Worm (Caenorhabditis elegans) whole organism, L3 larva: Measurements from ENCODE around the gene plk-1.

Experiments
- fkh-10 ChIP-seq: sonication (generic microtip); optimal IDR thresholded peaks from 2 replicates; lab custom pipeline; 2017; ENCODE audit warnings: missing biosample characterization, missing genetic modification reagents, missing genetic modification characterization
- jun-1 ChIP-seq: fragments of 150-350 bp; optimal IDR thresholded peaks from 2 replicates; lab custom pipeline; 2014; ENCODE audit warnings: missing biosample characterization, missing genetic modification reagents, missing genetic modification characterization
- lin-39 ChIP-seq: fragments of 150-350 bp; optimal IDR thresholded peaks from 2 replicates; lab custom pipeline; 2018; ENCODE audit warnings: missing biosample characterization, missing genetic modification reagents, missing genetic modification characterization
- lsy-12 ChIP-seq: sonication (generic microtip); optimal IDR thresholded peaks from 2 replicates; lab custom pipeline; 2016; ENCODE audit warnings: mild to moderate bottlenecking, missing genetic modification characterization, missing compliant biosample characterization
- mdl-1 ChIP-seq: fragments of 150-350 bp; optimal IDR thresholded peaks from 2 replicates; lab custom pipeline; 2014; ENCODE audit warnings: missing biosample characterization, missing genetic modification characterization
- mml-1 ChIP-seq: fragments of 150-350 bp; sonication (generic microtip); optimal IDR thresholded peaks from 3 replicates; lab custom pipeline; 2014; ENCODE audit warnings: missing biosample characterization, missing genetic modification characterization
- nhr-23 ChIP-seq: fragments of 150-350 bp; optimal IDR thresholded peaks from 2 replicates; lab custom pipeline; 2014; ENCODE audit warnings: missing biosample characterization, missing genetic modification reagents, missing genetic modification characterization
- nhr-28 ChIP-seq: fragments of 150-350 bp; optimal IDR thresholded peaks from 2 replicates; lab custom pipeline; 2014; ENCODE audit warnings: missing biosample characterization, missing genetic modification characterization
- unc-39 ChIP-seq: sonication (generic microtip); optimal IDR thresholded peaks from 4 replicates; lab custom pipeline; 2017; ENCODE audit warnings: missing biosample characterization, missing genetic modification characterization
- unc-62 ChIP-seq: fragments of 150-350 bp; sonication (generic microtip); optimal IDR thresholded peaks from 4 replicates; lab custom pipeline; 2014; ENCODE audit warnings: missing biosample characterization, missing genetic modification reagents, missing genetic modification characterization
- ztf-4 ChIP-seq: fragments of 150-350 bp; optimal IDR thresholded peaks from 2 replicates; lab custom pipeline; 2014; ENCODE audit warnings: missing biosample characterization, missing genetic modification characterization

plk-1 gene

DNA sequence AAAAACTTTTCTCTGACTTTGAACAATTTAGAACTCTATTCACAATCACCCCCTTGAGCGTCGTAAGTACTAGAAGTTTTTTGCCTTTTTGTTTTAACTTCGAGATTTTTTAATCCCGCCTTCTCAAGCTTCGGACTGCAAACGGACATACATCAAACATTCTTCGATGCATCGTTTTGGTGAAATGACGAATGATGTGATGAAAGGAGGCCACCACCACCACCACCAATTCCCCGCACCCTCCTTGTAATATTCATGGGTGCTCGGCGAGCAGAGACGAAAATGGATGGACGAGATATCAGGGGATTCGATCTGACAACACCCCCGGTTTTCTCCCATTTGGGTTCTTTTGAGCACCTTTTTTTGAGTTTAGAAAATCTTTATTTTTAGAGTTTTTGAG lies 44.8 kb downstream of the plk-1 start:
- TF ChIP-seq ztf-4: no peak
- no peak for TF ChIP-seq mdl-1
- TF ChIP-seq nhr-23 (tag; lab: Kevin White, UChicago): no peak
- TF ChIP-seq nhr-28 (tag; lab: Kevin White, UChicago): no peak
- no peak for TF ChIP-seq fkh-10
- no peak for TF ChIP-seq unc-62 (GFP tag; lab: Kevin White, UChicago)
- TF ChIP-seq unc-39: no peak
- TF ChIP-seq lin-39 (tag; lab: Kevin White, UChicago): peak; percentile 49
- TF ChIP-seq lsy-12 (tag; lab: Kevin White, UChicago): no peak

DNA sequence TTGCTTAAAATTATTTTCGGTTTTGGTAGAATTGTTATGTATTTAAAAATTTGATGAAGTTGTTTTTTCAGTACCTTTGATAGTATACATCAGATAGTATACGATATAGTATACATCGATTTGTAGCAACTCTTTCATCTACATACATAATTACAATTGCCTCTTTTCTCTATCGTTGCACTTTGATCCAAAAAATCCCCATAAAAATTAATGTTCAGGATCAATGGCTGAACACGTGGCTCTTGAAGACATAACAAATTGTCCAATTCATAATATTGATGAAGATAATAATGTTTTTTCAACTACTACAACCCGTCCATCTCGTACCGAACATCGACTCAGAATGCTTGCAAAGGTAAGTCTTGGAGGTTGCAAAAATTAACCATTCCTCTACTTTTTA lies 47.6 kb downstream of the plk-1 start, which contains the start of gene D2007.2:
D2007.2 (plus strand) TSS at position 213 of the 400 bp plus-strand sequence.
- no peak for TF ChIP-seq mml-1 (tag; lab: Kevin White, UChicago)
- no peak for TF ChIP-seq jun-1 (tag; lab: Kevin White, UChicago)
- TF ChIP-seq unc-62 (GFP tag; lab: Kevin White, UChicago): no peak
